Worm (Caenorhabditis elegans): ENCODE results near the gene W04H10.1.

W04H10.1 gene

ce11 chrII:608757-609156 lies at the start of gene W04H10.1:
W04H10.1 (plus strand) TSS chrII:609057.
- no peak for TF ChIP-seq ztf-28 (GFP tag; IDR thresholded peaks at IDR 0.05)
- no peak for TF ChIP-seq nhr-27 (tag; optimal IDR thresholded peaks at IDR 0.05)
- TF ChIP-seq dox-1 (GFP tag; IDR thresholded peaks at IDR 0.05), result no peak
- no peak for TF ChIP-seq somi-1 (GFP tag; optimal IDR thresholded peaks at IDR 0.05)
- no peak for TF ChIP-seq K12H6.12 (tag; optimal IDR thresholded peaks at IDR 0.05)
- no peak for TF ChIP-seq tlf-1 (GFP tag; optimal IDR thresholded peaks at IDR 0.05)

- TF ChIP-seq T26A5.8 (tag; optimal IDR thresholded peaks at IDR 0.05), result no peak
- no peak for TF ChIP-seq sea-2 (GFP tag; IDR thresholded peaks at IDR 0.05)
- no peak for TF ChIP-seq ztf-25 (GFP tag; IDR thresholded peaks at IDR 0.05)
- no peak for TF ChIP-seq snpc-1.1 (tag; optimal IDR thresholded peaks at IDR 0.05; ENCODE audit: insufficient read depth)
- no peak for TF ChIP-seq sptf-2 (GFP tag; optimal IDR thresholded peaks at IDR 0.05)
- TF ChIP-seq lsy-27 (tag; optimal IDR thresholded peaks at IDR 0.05; ENCODE audit: borderline replicate concordance, insufficient read depth), result no peak
These were observed 40.1 kb upstream of the W04H10.1 start, which contains the start of gene W08F4.5 for ce11 chrII:568776-569175. W08F4.5 (minus strand) TSS chrII:568876.

ce11 chrII:572010-572409 lies 36.8 kb upstream of the W04H10.1 start, which contains the start of gene mlt-8:
mlt-8 (minus strand) TSS chrII:572110.
- TF ChIP-seq him-1 (tag; optimal IDR thresholded peaks at IDR 0.05) (no peak), Y53F4B.3 (GFP tag; IDR thresholded peaks at IDR 0.05) (no peak), zfh-2 (GFP tag; conservative IDR thresholded peaks at IDR 0.05) (no peak), egl-44 (GFP tag; IDR thresholded peaks at IDR 0.05) (no peak), lir-1 (GFP tag; conservative IDR thresholded peaks at IDR 0.05) (no peak), hlh-26 (GFP tag; conservative IDR thresholded peaks at IDR 0.05) (no peak), bed-1 (GFP tag; IDR thresholded peaks at IDR 0.05) (no peak), lsy-27 (tag; optimal IDR thresholded peaks at IDR 0.05; ENCODE audit: borderline replicate concordance, insufficient read depth) (no peak), nfyb-1 (GFP tag; IDR thresholded peaks at IDR 0.05) (no peak), lsl-1 (GFP tag; optimal IDR thresholded peaks at IDR 0.05) (no peak)

ce11 chrII:573580-573979 lies 35.3 kb upstream of the W04H10.1 start:
- TF ChIP-seq lag-1 (GFP tag; IDR thresholded peaks at IDR 0.05), result 0 out of 2 replicates have a peak, but pooled peaks have one; percentile 26
- 0 out of 2 replicates have a peak, but pooled peaks have one; percentile 16 for TF ChIP-seq aptf-2 (GFP tag; conservative IDR thresholded peaks at IDR 0.05)

- no peak for TF ChIP-seq attf-5 (GFP tag; optimal IDR thresholded peaks at IDR 0.05)
- TF ChIP-seq K12H6.12 (tag; optimal IDR thresholded peaks at IDR 0.05), result no peak
- no peak for TF ChIP-seq sdz-38 (tag; optimal IDR thresholded peaks at IDR 0.05)
These were observed 34.8 kb upstream of the W04H10.1 start for ce11 chrII:574064-574463.

- no peak for TF ChIP-seq nfyb-1 (GFP tag; IDR thresholded peaks at IDR 0.05)
- TF ChIP-seq F33H1.4 (GFP tag; IDR thresholded peaks at IDR 0.05), result no peak
- no peak for TF ChIP-seq ceh-91 (GFP tag; IDR thresholded peaks at IDR 0.05)
- TF ChIP-seq snpc-1.3 (tag; optimal IDR thresholded peaks at IDR 0.05; ENCODE audit: insufficient read depth), result peak; percentile 48
- TF ChIP-seq bed-2 (GFP tag; IDR thresholded peaks at IDR 0.05), result no peak
- peak; percentile 26; the same call in 1 of the 2 replicates for TF ChIP-seq B0336.3 (GFP tag; IDR thresholded peaks at IDR 0.05)
- TF ChIP-seq sdz-38 (tag; optimal IDR thresholded peaks at IDR 0.05), result no peak
- no peak for TF ChIP-seq hlh-12 (tag; optimal IDR thresholded peaks at IDR 0.05)
- TF ChIP-seq nfya-1 (tag; optimal IDR thresholded peaks at IDR 0.05; ENCODE audit: borderline replicate concordance, insufficient read depth), result no peak
- no peak for TF ChIP-seq F57C9.4 (tag; optimal IDR thresholded peaks at IDR 0.05)
- no peak for TF ChIP-seq C06A6.2 (GFP tag; conservative IDR thresholded peaks at IDR 0.05)
- TF ChIP-seq ceh-79 (tag; optimal IDR thresholded peaks at IDR 0.05), result no peak
- TF ChIP-seq F52B5.7 (tag; optimal IDR thresholded peaks at IDR 0.05), result no peak
- no peak for TF ChIP-seq egrh-3 (GFP tag; IDR thresholded peaks at IDR 0.05)
- no peak for TF ChIP-seq ama-1 (optimal IDR thresholded peaks at IDR 0.05)
- peak in 1 of 2 experiments; percentile 38 for TF ChIP-seq ama-1 (GFP tag; optimal IDR thresholded peaks at IDR 0.05)
- no peak for TF ChIP-seq madf-8 (GFP tag; conservative IDR thresholded peaks at IDR 0.05)
- peak; percentile 30 for TF ChIP-seq snpc-3.4 (tag; optimal IDR thresholded peaks at IDR 0.05)
These were observed 31.2 kb upstream of the W04H10.1 start, which contains the start of gene W08F4.7 for ce11 chrII:577632-578031. W08F4.7 (minus strand) TSS chrII:577732.

All from whole organism, young adult.